Fruit fly (Drosophila melanogaster): Measurements from ENCODE around the gene ORMDL.

DNA sequence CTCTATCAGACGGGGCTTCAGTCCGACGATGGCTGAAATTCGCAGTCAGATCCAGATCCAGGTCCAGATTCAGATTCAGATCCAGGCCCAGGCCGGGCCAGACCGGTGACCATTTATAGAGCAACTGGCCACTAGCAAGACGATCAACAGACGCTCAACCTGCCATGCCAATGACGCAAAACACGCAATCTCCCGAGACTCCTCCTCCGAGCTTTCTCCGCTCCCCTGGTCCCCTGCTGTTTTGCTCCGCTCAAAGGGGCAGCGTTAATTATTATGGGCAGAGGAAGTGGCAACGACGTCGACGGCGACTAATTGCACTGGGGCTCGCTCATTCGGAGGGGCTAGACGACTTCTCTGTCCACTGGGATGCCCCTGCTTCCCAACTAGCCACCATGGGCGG, 16.3 kb downstream of the ORMDL start:
- no peak for TF ChIP-seq insv (optimal IDR thresholded peaks at IDR 0.05)
- no peak for TF ChIP-seq psq (optimal IDR thresholded peaks at IDR 0.05)
- no peak for TF ChIP-seq h (optimal IDR thresholded peaks at IDR 0.05)
- TF ChIP-seq Sin3A (optimal IDR thresholded peaks at IDR 0.05): no peak
- TF ChIP-seq Myc (optimal IDR thresholded peaks at IDR 0.05): no peak
